Fruit fly (Drosophila melanogaster) whole organism, pupa: Measurements from ENCODE around the gene CG7402.

Experiments used
- CG13204 ChIP-seq: fragments of 200-800 bp; sonication (Bioruptor generic); optimal IDR thresholded peaks from 2 replicates; lab custom pipeline; 2018; ENCODE audit warnings: missing biosample characterization, mild to moderate bottlenecking, missing genetic modification characterization, moderate library complexity
- CG14655 ChIP-seq: fragments of 200-800 bp; sonication (Bioruptor generic); optimal IDR thresholded peaks from 3 replicates; lab custom pipeline; 2017; ENCODE audit warnings: mild to moderate bottlenecking, missing biosample characterization, missing genetic modification reagents, missing genetic modification characterization
- CG4496 ChIP-seq: fragments of 200-800 bp; sonication (Bioruptor generic); IDR thresholded peaks from 3 replicates; pipeline ENCODE4 v1.3.6; 2022; ENCODE audit warnings: missing biosample characterization, missing genetic modification characterization
- rn ChIP-seq: fragments of 200-800 bp; sonication (Bioruptor generic); IDR thresholded peaks from 2 replicates; pipeline ENCODE4 v1.3.6; 2022; ENCODE audit warnings: missing biosample characterization, missing genetic modification characterization

DNA sequence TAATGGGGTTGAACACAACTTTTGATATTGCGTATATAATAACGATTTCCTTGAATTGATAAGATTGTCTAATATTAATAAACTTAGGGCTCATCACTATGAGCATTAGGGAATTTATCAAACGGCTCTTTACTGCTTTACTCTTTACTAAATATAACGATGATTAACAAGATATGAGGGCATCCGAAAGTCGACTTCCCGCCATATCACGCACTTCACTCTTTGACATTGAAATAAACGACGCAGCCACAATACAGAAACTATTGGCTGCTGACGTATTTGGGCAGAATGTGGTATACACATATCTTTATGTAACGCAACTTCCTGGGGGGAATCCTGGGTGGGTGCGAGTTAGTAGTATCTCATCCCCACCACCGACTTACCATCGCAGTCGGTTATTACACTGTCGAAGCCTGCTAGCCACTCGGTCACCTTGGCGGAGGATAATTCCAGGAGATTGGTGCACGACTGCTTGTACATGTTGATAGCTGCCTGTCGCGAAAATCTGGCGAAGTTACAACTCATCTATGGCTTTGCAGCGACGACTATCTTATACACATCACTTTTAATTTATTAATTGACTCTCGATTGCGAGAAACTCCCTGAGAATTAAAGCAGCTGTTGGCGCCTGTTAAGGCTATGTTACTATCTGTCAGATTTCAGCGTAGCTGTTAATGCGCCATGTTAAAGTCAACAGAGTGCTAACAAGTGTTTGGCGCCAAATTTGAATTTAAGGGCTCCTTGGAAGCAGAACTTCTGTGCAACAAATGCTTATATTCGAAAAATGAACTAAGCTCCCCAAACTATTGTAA is 44.4 kb upstream of the CG7402 start, which contains the start of gene CG5567:
- TF ChIP-seq CG13204 (GFP tag; lab: Kevin White, UChicago) (no peak), CG14655 (GFP tag; lab: Kevin White, UChicago) (no peak), CG4496 (GFP tag; lab: Robert Waterston, UW) (no peak; the same call in 2 of the 3 replicates), rn (GFP tag; lab: Robert Waterston, UW) (no peak)
